Worm (Caenorhabditis elegans) whole organism, L2 larva: ENCODE results near the gene sre-34.

Experiments used
- C34F6.9 ChIP-seq: fragments of 150-350 bp; optimal IDR thresholded peaks from 2 replicates; lab custom pipeline; 2014; ENCODE audit warnings: missing biosample characterization, missing genetic modification characterization
- alr-1 ChIP-seq: fragments of 150-350 bp; optimal IDR thresholded peaks from 2 replicates; lab custom pipeline; 2014; ENCODE audit warnings: missing biosample characterization, missing genetic modification characterization
- blmp-1 ChIP-seq: sonication (generic microtip); optimal IDR thresholded peaks from 2 replicates; lab custom pipeline; 2017; ENCODE audit warnings: missing genetic modification characterization, mild to moderate bottlenecking, missing compliant biosample characterization, antibody characterized with exemption, moderate library complexity; ENCODE audit not compliant: insufficient read depth
- ceh-16 ChIP-seq: fragments of 150-350 bp; optimal IDR thresholded peaks from 2 replicates; lab custom pipeline; 2014; ENCODE audit warnings: missing biosample characterization, missing genetic modification characterization
- ceh-82 ChIP-seq: fragments of 150-350 bp; optimal IDR thresholded peaks from 2 replicates; lab custom pipeline; 2014; ENCODE audit warnings: missing biosample characterization, missing genetic modification characterization
- crh-2 ChIP-seq: sonication (generic microtip); optimal IDR thresholded peaks from 2 replicates; lab custom pipeline; 2017; ENCODE audit warnings: missing biosample characterization, missing genetic modification characterization
- dmd-4 ChIP-seq: sonication (generic microtip); optimal IDR thresholded peaks from 2 replicates; lab custom pipeline; 2017; ENCODE audit warnings: missing biosample characterization, missing genetic modification characterization
- elt-1 ChIP-seq: fragments of 150-350 bp; optimal IDR thresholded peaks from 2 replicates; lab custom pipeline; 2014; ENCODE audit warnings: missing biosample characterization, missing genetic modification characterization
- elt-3 ChIP-seq: sonication (generic microtip); optimal IDR thresholded peaks from 2 replicates; lab custom pipeline; 2017; ENCODE audit warnings: missing biosample characterization, missing genetic modification characterization
- fos-1 ChIP-seq: fragments of 150-350 bp; optimal IDR thresholded peaks from 2 replicates; lab custom pipeline; 2014; ENCODE audit warnings: missing biosample characterization, missing genetic modification characterization
- lin-11 ChIP-seq: fragments of 150-350 bp; sonication (generic microtip); optimal IDR thresholded peaks from 2 replicates; lab custom pipeline; 2014; ENCODE audit warnings: missing biosample characterization, missing genetic modification characterization, inconsistent platforms, mixed read lengths
- nhr-10 ChIP-seq: sonication (generic microtip); optimal IDR thresholded peaks from 2 replicates; lab custom pipeline; 2017; ENCODE audit warnings: missing biosample characterization, missing genetic modification characterization
- nhr-11 ChIP-seq: fragments of 150-350 bp; optimal IDR thresholded peaks from 2 replicates; lab custom pipeline; 2014; ENCODE audit warnings: missing biosample characterization, missing genetic modification characterization
- nhr-23 ChIP-seq: fragments of 150-350 bp; optimal IDR thresholded peaks from 2 replicates; lab custom pipeline; 2014; ENCODE audit warnings: missing biosample characterization, missing genetic modification reagents, missing genetic modification characterization
- nhr-237 ChIP-seq: fragments of 150-350 bp; optimal IDR thresholded peaks from 2 replicates; lab custom pipeline; 2014; ENCODE audit warnings: missing biosample characterization, missing genetic modification characterization
- nhr-6 ChIP-seq: fragments of 150-350 bp; optimal IDR thresholded peaks from 2 replicates; lab custom pipeline; 2014; ENCODE audit warnings: missing biosample characterization, missing genetic modification characterization
- snpc-4 ChIP-seq: fragments of 150-350 bp; optimal IDR thresholded peaks from 2 replicates; lab custom pipeline; 2014; ENCODE audit warnings: missing biosample characterization, missing genetic modification characterization
- unc-39 ChIP-seq: fragments of 150-350 bp; optimal IDR thresholded peaks from 2 replicates; lab custom pipeline; 2014; ENCODE audit warnings: missing biosample characterization, missing genetic modification characterization
- unc-62 ChIP-seq: fragments of 150-350 bp; optimal IDR thresholded peaks from 2 replicates; lab custom pipeline; 2014; ENCODE audit warnings: missing biosample characterization, missing genetic modification reagents, missing genetic modification characterization

sre-34 gene

ce11 chrII:12496981-12497380, 47.0 kb downstream of the sre-34 start, which contains the start of gene T21B4.3:
T21B4.3 (minus strand) TSS chrII:12497081.
- TF ChIP-seq ceh-82 (tag; lab: Kevin White, UChicago) = no peak

DNA sequence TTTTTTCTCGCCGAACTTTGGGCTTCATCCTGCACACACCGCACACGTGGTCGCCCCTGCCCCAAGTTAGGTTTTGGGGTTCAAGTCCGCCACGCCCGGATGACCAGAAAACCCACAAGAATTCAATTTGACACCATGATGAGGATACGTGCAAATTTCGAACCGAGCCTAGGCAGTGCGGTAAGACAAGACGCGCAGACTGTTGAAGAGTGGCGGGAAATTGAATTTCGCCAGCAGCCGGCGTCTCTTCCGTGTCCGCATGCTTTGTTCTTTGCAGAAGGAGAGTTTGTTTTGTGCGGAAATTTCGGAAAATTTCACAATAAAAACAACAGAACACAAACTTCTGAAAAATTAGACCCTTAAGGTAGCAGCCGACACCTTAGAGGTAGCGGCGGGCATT, 50.0 kb downstream of the sre-34 start:
- no peak for TF ChIP-seq crh-2 (tag; lab: Kevin White, UChicago)
- no peak for TF ChIP-seq unc-62
- TF ChIP-seq nhr-6 (tag; lab: Kevin White, UChicago) = no peak
- TF ChIP-seq elt-1 (tag; lab: Kevin White, UChicago) = no peak
- no peak for TF ChIP-seq ceh-16
- TF ChIP-seq nhr-11 (tag; lab: Kevin White, UChicago) = no peak
- TF ChIP-seq unc-39 (tag; lab: Kevin White, UChicago) = no peak
- no peak for TF ChIP-seq nhr-237 (tag; lab: Kevin White, UChicago)
- no peak for TF ChIP-seq dmd-4 (tag; lab: Kevin White, UChicago)
- no peak for TF ChIP-seq C34F6.9
- TF ChIP-seq nhr-23 (tag; lab: Kevin White, UChicago) = no peak
- TF ChIP-seq lin-11 (tag; lab: Kevin White, UChicago) = no peak
- TF ChIP-seq snpc-4 (tag; lab: Kevin White, UChicago) = no peak
- no peak for TF ChIP-seq alr-1 (tag; lab: Kevin White, UChicago)
- TF ChIP-seq elt-3 = no peak
- no peak for TF ChIP-seq blmp-1 (tag; lab: Kevin White, UChicago)
- TF ChIP-seq nhr-10 (tag; lab: Kevin White, UChicago) = no peak
- no peak for TF ChIP-seq fos-1 (tag; lab: Kevin White, UChicago)
